Fruit fly (Drosophila melanogaster) whole organism, embryonic: Measurements from ENCODE around the gene Cyp312a1.

Experiments
- Atf-2 ChIP-seq: fragments of 200-800 bp; sonication (Bioruptor generic); optimal IDR thresholded peaks from 2 replicates; lab custom pipeline; 2016; ENCODE audit warnings: missing biosample characterization, missing genetic modification characterization
- BtbVII ChIP-seq: fragments of 200-800 bp; sonication (Bioruptor generic); optimal IDR thresholded peaks from 3 replicates; lab custom pipeline; 2017; ENCODE audit warnings: missing biosample characterization, mild to moderate bottlenecking, missing genetic modification characterization
- CG10147 ChIP-seq: fragments of 200-800 bp; sonication (Bioruptor generic); optimal IDR thresholded peaks from 2 replicates; lab custom pipeline; 2019; ENCODE audit warnings: missing biosample characterization, mild to moderate bottlenecking, missing genetic modification characterization, moderate library complexity
- CG10267 ChIP-seq: fragments of 200-800 bp; sonication (Bioruptor generic); optimal IDR thresholded peaks from 2 replicates; lab custom pipeline; 2018; ENCODE audit warnings: missing biosample characterization, mild to moderate bottlenecking, missing genetic modification characterization, moderate library complexity
- CG11085 ChIP-seq: fragments of 200-800 bp; sonication (Bioruptor generic); IDR thresholded peaks from 2 replicates; pipeline ENCODE4 v1.3.6; 2022; ENCODE audit warnings: missing biosample characterization, missing genetic modification characterization
- CG11696 ChIP-seq: fragments of 200-800 bp; sonication (Bioruptor generic); IDR thresholded peaks from 2 replicates; pipeline ENCODE4 v1.3.6; 2022; ENCODE audit warnings: missing biosample characterization, missing genetic modification characterization
- CG12071 ChIP-seq: fragments of 200-800 bp; sonication (Bioruptor generic); optimal IDR thresholded peaks from 3 replicates; lab custom pipeline; 2018; ENCODE audit warnings: missing biosample characterization, mild to moderate bottlenecking, missing genetic modification characterization
- CG12104 ChIP-seq: fragments of 200-800 bp; sonication (Bioruptor generic); optimal IDR thresholded peaks from 3 replicates; lab custom pipeline; 2016; ENCODE audit warnings: missing biosample characterization, missing genetic modification characterization
- CG12769 ChIP-seq: fragments of 200-800 bp; sonication (Bioruptor generic); optimal IDR thresholded peaks from 2 replicates; lab custom pipeline; 2019; ENCODE audit warnings: missing biosample characterization, mild to moderate bottlenecking, missing genetic modification characterization, moderate library complexity
- CG14710 ChIP-seq: fragments of 200-800 bp; sonication (Bioruptor generic); optimal IDR thresholded peaks from 3 replicates; lab custom pipeline; 2019; ENCODE audit warnings: missing biosample characterization, mild to moderate bottlenecking, missing genetic modification characterization, moderate library complexity
- CG15696 ChIP-seq: fragments of 200-800 bp; sonication (Bioruptor generic); optimal IDR thresholded peaks from 2 replicates; lab custom pipeline; 2019; ENCODE audit warnings: missing biosample characterization, mild to moderate bottlenecking, missing genetic modification characterization, moderate library complexity
- CG17912 ChIP-seq: fragments of 200-800 bp; sonication (Bioruptor generic); optimal IDR thresholded peaks from 2 replicates; lab custom pipeline; 2018; ENCODE audit warnings: missing biosample characterization, mild to moderate bottlenecking, missing genetic modification characterization
- CG18011 ChIP-seq: fragments of 200-800 bp; sonication (Bioruptor generic); optimal IDR thresholded peaks from 2 replicates; lab custom pipeline; 2017; ENCODE audit warnings: missing biosample characterization, missing genetic modification characterization, mild to moderate bottlenecking, moderate library complexity, missing genotype
- CG18599 ChIP-seq: fragments of 200-800 bp; sonication (Bioruptor generic); optimal IDR thresholded peaks from 3 replicates; lab custom pipeline; 2017; ENCODE audit warnings: missing biosample characterization, missing genetic modification characterization, mild to moderate bottlenecking, moderate library complexity, missing genetic modification reagents
- CG3407 ChIP-seq: fragments of 200-800 bp; sonication (Bioruptor generic); optimal IDR thresholded peaks from 2 replicates; lab custom pipeline; 2018; ENCODE audit warnings: missing biosample characterization, mild to moderate bottlenecking, missing genetic modification characterization
- CG34376 ChIP-seq: fragments of 200-800 bp; sonication (Bioruptor generic); optimal IDR thresholded peaks from 2 replicates; lab custom pipeline; 2018; ENCODE audit warnings: missing biosample characterization, mild to moderate bottlenecking, missing genetic modification characterization
- CG4617 ChIP-seq: fragments of 200-800 bp; sonication (Bioruptor generic); optimal IDR thresholded peaks from 3 replicates; lab custom pipeline; 2016; ENCODE audit warnings: missing biosample characterization, missing genetic modification characterization, borderline replicate concordance
- CG6765 ChIP-seq: fragments of 200-800 bp; sonication (Bioruptor generic); optimal IDR thresholded peaks from 3 replicates; lab custom pipeline; 2017; ENCODE audit warnings: missing biosample characterization, mild to moderate bottlenecking, missing genetic modification characterization
- CG6791 ChIP-seq: fragments of 200-800 bp; sonication (Bioruptor generic); IDR thresholded peaks from 3 replicates; pipeline ENCODE4 v1.3.6; 2022; ENCODE audit warnings: missing biosample characterization, missing genetic modification characterization; ENCODE audit not compliant: partially characterized antibody
- CG6813 ChIP-seq: fragments of 200-800 bp; sonication (Bioruptor generic); optimal IDR thresholded peaks from 2 replicates; lab custom pipeline; 2017; ENCODE audit warnings: missing biosample characterization, missing genetic modification characterization, mild to moderate bottlenecking, moderate library complexity, missing genetic modification reagents
- CG9437 ChIP-seq: fragments of 200-800 bp; sonication (Bioruptor generic); optimal IDR thresholded peaks from 2 replicates; lab custom pipeline; 2018; ENCODE audit warnings: missing biosample characterization, mild to moderate bottlenecking, missing genetic modification characterization
- Dip2 ChIP-seq: fragments of 200-800 bp; sonication (Bioruptor generic); IDR thresholded peaks from 2 replicates; pipeline ENCODE4 v1.3.6; 2022; ENCODE audit warnings: missing biosample characterization, missing genetic modification characterization
- Dref ChIP-seq: fragments of 200-800 bp; sonication (Bioruptor generic); IDR thresholded peaks from 2 replicates; pipeline ENCODE4 v1.3.6; 2022; ENCODE audit warnings: missing biosample characterization, missing genetic modification characterization
- Drgx ChIP-seq: fragments of 200-800 bp; sonication (Bioruptor generic); IDR thresholded peaks from 2 replicates; pipeline ENCODE4 v1.3.6; 2022; ENCODE audit warnings: missing biosample characterization, missing genetic modification characterization
- E2f2 ChIP-seq: fragments of 200-800 bp; sonication (Bioruptor generic); IDR thresholded peaks from 2 replicates; pipeline ENCODE4 v1.3.6; 2022; ENCODE audit warnings: missing biosample characterization, missing genetic modification characterization
- Eip74EF ChIP-seq, 2 experiments: fragments of 200-800 bp in 1 of 2; fragments of >200 bp in 1 of 2; sonication (Bioruptor generic) in 1 of 2; optimal IDR thresholded peaks; 2 replicates each; lab custom pipeline; 2017 to 2019; ENCODE audit warnings: missing biosample characterization in 2 of 2, missing genetic modification characterization in 2 of 2, mild to moderate bottlenecking in 1 of 2, moderate library complexity in 1 of 2
- Mrtf ChIP-seq: fragments of 200-800 bp; sonication (Bioruptor generic); IDR thresholded peaks from 3 replicates; pipeline ENCODE4 v1.3.6; 2022; ENCODE audit warnings: missing biosample characterization, missing genetic modification characterization
- NC2α ChIP-seq: fragments of 200-800 bp; sonication (Bioruptor generic); optimal IDR thresholded peaks from 2 replicates; lab custom pipeline; 2016; ENCODE audit warnings: missing biosample characterization, missing genetic modification characterization
- Optix ChIP-seq: fragments of 200-800 bp; sonication (Bioruptor generic); IDR thresholded peaks from 3 replicates; pipeline ENCODE4 v1.3.6; 2022; ENCODE audit warnings: missing biosample characterization, missing genetic modification characterization
- Ssrp ChIP-seq: fragments of 200-800 bp; sonication (Bioruptor generic); optimal IDR thresholded peaks from 2 replicates; lab custom pipeline; 2018; ENCODE audit warnings: missing biosample characterization, mild to moderate bottlenecking, missing genetic modification characterization, moderate library complexity
- Taf1 ChIP-seq: fragments of 200-800 bp; sonication (Bioruptor generic); IDR thresholded peaks from 2 replicates; pipeline ENCODE4 v1.3.6; 2022; ENCODE audit warnings: missing biosample characterization, missing genetic modification characterization
- az2 ChIP-seq: fragments of 200-800 bp; sonication (Bioruptor generic); optimal IDR thresholded peaks from 3 replicates; lab custom pipeline; 2016; ENCODE audit warnings: missing biosample characterization, missing genetic modification characterization
- bbx ChIP-seq: fragments of 200-800 bp; sonication (Bioruptor generic); IDR thresholded peaks from 2 replicates; pipeline ENCODE4 v1.3.6; 2022; ENCODE audit warnings: missing biosample characterization, missing genetic modification characterization; ENCODE audit not compliant: partially characterized antibody
- cas ChIP-seq: fragments of 200-800 bp; sonication (Bioruptor generic); IDR thresholded peaks from 2 replicates; pipeline ENCODE4 v1.3.6; 2022; ENCODE audit warnings: missing biosample characterization, missing genetic modification characterization
- dm ChIP-seq: fragments of 200-800 bp; sonication (Bioruptor generic); optimal IDR thresholded peaks from 3 replicates; lab custom pipeline; 2016; ENCODE audit warnings: missing biosample characterization, missing genetic modification characterization
- dmrt99B ChIP-seq: fragments of 200-800 bp; sonication (Bioruptor generic); optimal IDR thresholded peaks from 2 replicates; lab custom pipeline; 2018; ENCODE audit warnings: missing biosample characterization, mild to moderate bottlenecking, missing genetic modification characterization, moderate library complexity
- fd102C ChIP-seq: fragments of 200-800 bp; sonication (Bioruptor generic); optimal IDR thresholded peaks from 2 replicates; lab custom pipeline; 2018; ENCODE audit warnings: missing biosample characterization, mild to moderate bottlenecking, missing genetic modification characterization, moderate library complexity
- ftz-f1 ChIP-seq: fragments of 200-800 bp; sonication (Bioruptor generic); optimal IDR thresholded peaks from 2 replicates; lab custom pipeline; 2016; ENCODE audit warnings: missing biosample characterization, missing genetic modification characterization
- grau ChIP-seq: fragments of 200-800 bp; optimal IDR thresholded peaks from 3 replicates; lab custom pipeline; 2019; ENCODE audit warnings: missing biosample characterization, mild to moderate bottlenecking, missing genetic modification characterization, moderate library complexity
- insv ChIP-seq, 2 experiments: fragments of 200-800 bp; sonication (Bioruptor generic); optimal IDR thresholded peaks; 3 replicates each; lab custom pipeline; 2016 to 2018; ENCODE audit warnings: missing biosample characterization in 2 of 2, missing genetic modification characterization in 2 of 2
- inv ChIP-seq: fragments of 200-800 bp; sonication (Bioruptor generic); IDR thresholded peaks from 2 replicates; pipeline ENCODE4 v1.3.6; 2022; ENCODE audit warnings: missing biosample characterization, missing genetic modification characterization; ENCODE audit not compliant: partially characterized antibody
- jing ChIP-seq: fragments of 200-800 bp; sonication (Bioruptor generic); optimal IDR thresholded peaks from 2 replicates; lab custom pipeline; 2018; ENCODE audit warnings: missing biosample characterization, mild to moderate bottlenecking, missing genetic modification characterization
- pzg ChIP-seq: fragments of 200-800 bp; sonication (Bioruptor generic); optimal IDR thresholded peaks from 3 replicates; lab custom pipeline; 2018; ENCODE audit warnings: missing biosample characterization, mild to moderate bottlenecking, missing genetic modification characterization, moderate library complexity
- sisA ChIP-seq: fragments of 200-800 bp; sonication (Bioruptor generic); IDR thresholded peaks from 2 replicates; pipeline ENCODE4 v1.3.6; 2022; ENCODE audit warnings: missing biosample characterization, missing genetic modification characterization
- tgo ChIP-seq: fragments of 200-800 bp; sonication (Bioruptor generic); IDR thresholded peaks from 3 replicates; pipeline ENCODE4 v1.3.6; 2022; ENCODE audit warnings: missing biosample characterization, missing genetic modification characterization
- trem ChIP-seq: fragments of 200-800 bp; optimal IDR thresholded peaks from 3 replicates; lab custom pipeline; 2019; ENCODE audit warnings: missing biosample characterization, mild to moderate bottlenecking, missing genetic modification characterization, moderate library complexity
- tx ChIP-seq: fragments of 200-800 bp; sonication (Bioruptor generic); optimal IDR thresholded peaks from 2 replicates; lab custom pipeline; 2016; ENCODE audit warnings: missing biosample characterization, missing genetic modification characterization
- vfl ChIP-seq: fragments of 200-800 bp; sonication (Bioruptor generic); optimal IDR thresholded peaks from 2 replicates; lab custom pipeline; 2016; ENCODE audit warnings: missing biosample characterization, missing genetic modification characterization
- vnd ChIP-seq: fragments of 200-800 bp; sonication (Bioruptor generic); IDR thresholded peaks from 3 replicates; pipeline ENCODE4 v1.3.6; 2022; ENCODE audit warnings: missing biosample characterization, missing genetic modification characterization; ENCODE audit not compliant: partially characterized antibody
- vvl ChIP-seq: fragments of 200-800 bp; sonication (Bioruptor generic); IDR thresholded peaks from 2 replicates; pipeline ENCODE4 v1.3.6; 2022; ENCODE audit warnings: missing biosample characterization, missing genetic modification characterization

Gene Cyp312a1

dm6 chr3L:18109459-18109863 lies 23.0 kb downstream of the Cyp312a1 start, which contains the start of the genes Polr3D and mus304:
Polr3D (minus strand) TSS chr3L:18109574.
mus304 (plus strand) TSS chr3L:18109814.
- TF ChIP-seq Ssrp (tag; lab: Kevin White, UChicago) (no peak), Mrtf (GFP tag; lab: Robert Waterston, UW) (no peak), tx (no peak), NC2α (GFP tag; lab: Kevin White, UChicago) (no peak), dm (GFP tag; lab: Kevin White, UChicago) (peak; percentile 62), CG12769 (tag; lab: Kevin White, UChicago) (no peak), CG18599 (GFP tag; lab: Kevin White, UChicago) (peak; percentile 10), ftz-f1 (GFP tag; lab: Kevin White, UChicago) (no peak), vfl (GFP tag; lab: Kevin White, UChicago) (no peak), CG14710 (peak; percentile 59), insv (GFP tag; optimal IDR thresholded peaks at IDR 0.05; lab: Kevin White, UChicago) (no peak), sisA (GFP tag; lab: Robert Waterston, UW) (no peak), cas (GFP tag; lab: Robert Waterston, UW) (no peak), CG6813 (no peak), pzg (GFP tag; lab: Kevin White, UChicago) (peak; percentile 64), Dip2 (GFP tag; lab: Robert Waterston, UW) (no peak), CG11696 (GFP tag; lab: Robert Waterston, UW) (no peak), CG18011 (GFP tag; lab: Kevin White, UChicago) (no peak), BtbVII (GFP tag; lab: Kevin White, UChicago) (no peak), CG6791 (GFP tag; lab: Robert Waterston, UW) (peak; percentile 61; the same call in 2 of the 3 replicates), CG3407 (GFP tag; lab: Kevin White, UChicago) (no peak), vvl (GFP tag; lab: Robert Waterston, UW) (no peak), E2f2 (GFP tag; lab: Robert Waterston, UW) (peak; percentile 92), dmrt99B (tag; lab: Kevin White, UChicago) (no peak), CG6765 (GFP tag; lab: Kevin White, UChicago) (no peak), tgo (no peak), bbx (GFP tag; lab: Robert Waterston, UW) (0 out of 2 replicates have a peak, but pooled peaks have one; percentile 44), Dref (GFP tag; lab: Robert Waterston, UW) (peak; percentile 81), CG10147 (GFP tag; lab: Kevin White, UChicago) (peak; percentile 39), CG12071 (GFP tag; lab: Kevin White, UChicago) (no peak), inv (GFP tag; lab: Robert Waterston, UW) (peak; percentile 41; the same call in 1 of the 2 replicates), CG4617 (GFP tag; lab: Kevin White, UChicago) (peak; percentile 72), CG17912 (GFP tag; lab: Kevin White, UChicago) (no peak), CG15696 (tag; lab: Kevin White, UChicago) (peak; percentile 18), jing (GFP tag; lab: Kevin White, UChicago) (no peak), Eip74EF (GFP tag; optimal IDR thresholded peaks at IDR 0.05; lab: Kevin White, UChicago) (no peak), grau (tag; lab: Kevin White, UChicago) (peak; percentile 30), trem (tag; lab: Kevin White, UChicago) (peak; percentile 75), vnd (0 out of 3 replicates have a peak, but pooled peaks have one; percentile 45), CG12104 (GFP tag; lab: Kevin White, UChicago) (no peak), CG10267 (peak; percentile 27), fd102C (GFP tag; lab: Kevin White, UChicago) (no peak), Drgx (no peak), CG11085 (GFP tag; lab: Robert Waterston, UW) (no peak), Atf-2 (GFP tag; lab: Kevin White, UChicago) (no peak), Optix (GFP tag; lab: Robert Waterston, UW) (no peak), CG9437 (GFP tag; lab: Kevin White, UChicago) (no peak), az2 (no peak), Taf1 (GFP tag; lab: Robert Waterston, UW) (no peak), CG34376 (GFP tag; lab: Kevin White, UChicago) (peak; percentile 58)
